Worm (Caenorhabditis elegans): ENCODE measurements around the gene C35D6.4.

Gene C35D6.4

ce11 chrIV:16381933-16382591 is 31.3 kb downstream of the C35D6.4 start, which contains the start of gene Y7A9D.1 (continued):
- peak; percentile 63 for TF ChIP-seq hlh-30 (tag; optimal IDR thresholded peaks at IDR 0.05; ENCODE audit: insufficient read depth)
- TF ChIP-seq nhr-237 (tag; optimal IDR thresholded peaks at IDR 0.05), result no peak
- TF ChIP-seq lin-13 (GFP tag; optimal IDR thresholded peaks at IDR 0.05), result peak; percentile 32
- TF ChIP-seq F26F4.8 (GFP tag; conservative IDR thresholded peaks at IDR 0.05), result peak; percentile 52; the same call in 1 of the 2 replicates
- TF ChIP-seq fkh-10 (GFP tag; optimal IDR thresholded peaks at IDR 0.05), result no peak

DNA sequence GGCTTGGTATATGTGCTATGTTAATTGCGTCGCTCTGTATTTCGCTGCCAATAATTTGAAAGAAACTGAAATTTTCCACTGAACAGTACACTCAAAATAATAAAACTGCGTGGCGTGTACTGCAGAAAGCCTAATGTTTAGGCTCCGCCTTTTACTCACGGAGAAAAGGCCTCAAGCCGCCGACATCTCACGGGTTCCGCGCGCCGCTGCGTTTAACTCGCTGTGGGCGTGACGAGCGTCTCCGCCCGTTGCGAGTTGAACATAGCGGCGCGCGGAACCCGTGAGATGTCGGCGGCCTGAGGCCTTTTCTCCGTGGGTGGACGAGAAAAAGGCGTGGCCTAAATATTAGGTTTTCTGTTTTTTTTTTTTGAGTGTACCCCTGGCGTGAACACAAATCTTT is 33.9 kb downstream of the C35D6.4 start:
- TF ChIP-seq snpc-1.2 (GFP tag; IDR thresholded peaks at IDR 0.05) (peak; percentile 64; the same call in 1 of the 2 replicates), mep-1 (tag; optimal IDR thresholded peaks at IDR 0.05) (no peak), snpc-4 (tag; optimal IDR thresholded peaks at IDR 0.05) (no peak), pqm-1 (tag; optimal IDR thresholded peaks at IDR 0.05) (no peak), daf-19 (GFP tag; conservative IDR thresholded peaks at IDR 0.05) (no peak), R02D3.7 (tag; optimal IDR thresholded peaks at IDR 0.05) (no peak), set-16 (GFP tag; IDR thresholded peaks at IDR 0.05) (peak; percentile 48), ZK337.2 (GFP tag; IDR thresholded peaks at IDR 0.05) (no peak), sdz-12 (GFP tag; optimal IDR thresholded peaks at IDR 0.05) (no peak), ceh-82 (tag; optimal IDR thresholded peaks at IDR 0.05) (no peak), lin-38 (GFP tag; IDR thresholded peaks at IDR 0.05) (no peak), jun-1 (tag; optimal IDR thresholded peaks at IDR 0.05) (no peak), nhr-28 (tag; optimal IDR thresholded peaks at IDR 0.05) (no peak), lin-29 (GFP tag; IDR thresholded peaks at IDR 0.05) (no peak), nhr-102 (tag; optimal IDR thresholded peaks at IDR 0.05) (no peak), unc-62 (GFP tag; optimal IDR thresholded peaks at IDR 0.05 in 1 of 2) (no peak), unc-62 (tag; optimal IDR thresholded peaks at IDR 0.05) (no peak), hlh-30 (tag; optimal IDR thresholded peaks at IDR 0.05; ENCODE audit: insufficient read depth) (no peak), ceh-28 (tag; optimal IDR thresholded peaks at IDR 0.05) (no peak)

DNA sequence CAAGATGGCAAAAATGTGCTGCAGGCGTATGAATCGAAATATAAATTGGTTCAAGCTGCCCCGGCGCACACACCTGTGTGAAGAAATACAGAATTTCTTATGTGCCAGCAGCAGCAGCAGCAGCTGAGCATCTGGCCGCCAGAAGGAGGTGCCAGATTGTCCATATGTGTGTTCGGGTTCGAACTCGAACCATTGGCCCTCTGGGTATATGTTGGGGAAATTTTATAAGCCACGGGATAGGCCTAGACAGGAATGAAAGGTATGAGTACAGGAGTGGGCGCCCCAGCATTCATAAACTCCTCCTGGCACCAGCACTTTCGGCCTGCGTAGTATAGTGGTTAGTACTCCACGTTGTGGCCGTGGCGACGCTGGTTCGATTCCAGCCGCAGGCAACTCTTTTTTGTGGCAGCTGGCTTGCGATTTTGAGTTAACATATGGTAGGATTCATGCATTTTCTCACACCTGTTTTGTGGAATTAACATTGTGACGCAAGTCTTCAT is 37.4 kb downstream of the C35D6.4 start:
- TF ChIP-seq mep-1 (tag; optimal IDR thresholded peaks at IDR 0.05), result peak; percentile 48
- no peak for TF ChIP-seq mxl-3 (GFP tag; optimal IDR thresholded peaks at IDR 0.05)
- no peak for TF ChIP-seq zfp-3 (GFP tag; conservative IDR thresholded peaks at IDR 0.05)
- 0 out of 2 replicates have a peak, but pooled peaks have one; percentile 61 for TF ChIP-seq arid-1 (GFP tag; conservative IDR thresholded peaks at IDR 0.05)
- no peak for TF ChIP-seq lin-15B (tag; optimal IDR thresholded peaks at IDR 0.05)
- no peak for TF ChIP-seq ceh-32 (tag; optimal IDR thresholded peaks at IDR 0.05; ENCODE audit: poor library complexity)
- no peak for TF ChIP-seq mdl-1 (tag; optimal IDR thresholded peaks at IDR 0.05)
- TF ChIP-seq F37D6.2 (tag; optimal IDR thresholded peaks at IDR 0.05), result no peak
- TF ChIP-seq fos-1 (tag; optimal IDR thresholded peaks at IDR 0.05), result no peak
- no peak for TF ChIP-seq F10B5.3 (tag; optimal IDR thresholded peaks at IDR 0.05)
- no peak for TF ChIP-seq nhr-237 (tag; optimal IDR thresholded peaks at IDR 0.05)
- TF ChIP-seq set-16 (GFP tag; IDR thresholded peaks at IDR 0.05), result peak; percentile 47
- peak; percentile 8 for TF ChIP-seq spr-1 (tag; optimal IDR thresholded peaks at IDR 0.05)
- TF ChIP-seq nhr-6 (tag; optimal IDR thresholded peaks at IDR 0.05), result no peak
- TF ChIP-seq unc-39 (tag; optimal IDR thresholded peaks at IDR 0.05), result no peak
- no peak for TF ChIP-seq ceh-62 (tag; optimal IDR thresholded peaks at IDR 0.05)
- TF ChIP-seq nhr-76 (tag; optimal IDR thresholded peaks at IDR 0.05), result no peak
- TF ChIP-seq ceh-44 (GFP tag; IDR thresholded peaks at IDR 0.05), result no peak
- peak; percentile 42 for TF ChIP-seq dmd-6 (GFP tag; IDR thresholded peaks at IDR 0.05)
- peak; percentile 34 for TF ChIP-seq spr-3 (GFP tag; optimal IDR thresholded peaks at IDR 0.05)
- TF ChIP-seq daf-8 (GFP tag; IDR thresholded peaks at IDR 0.05), result no peak
- no peak for TF ChIP-seq egl-27 (tag; optimal IDR thresholded peaks at IDR 0.05)
- peak; percentile 86 for TF ChIP-seq D1046.2 (GFP tag; IDR thresholded peaks at IDR 0.05)
- TF ChIP-seq nhr-11 (tag; optimal IDR thresholded peaks at IDR 0.05), result no peak
- TF ChIP-seq F49E8.2 (tag; optimal IDR thresholded peaks at IDR 0.05; ENCODE audit: borderline replicate concordance), result peak; percentile 32
- 0 out of 2 replicates have a peak, but pooled peaks have one; percentile 29 for TF ChIP-seq madf-9 (GFP tag; conservative IDR thresholded peaks at IDR 0.05)
- TF ChIP-seq ceh-28 (tag; optimal IDR thresholded peaks at IDR 0.05), result no peak
- TF ChIP-seq dmd-9 (GFP tag; IDR thresholded peaks at IDR 0.05), result 0 out of 2 replicates have a peak, but pooled peaks have one; percentile 29
- peak in 1 of 2 experiments; percentile 9 for TF ChIP-seq hif-1 (tag; optimal IDR thresholded peaks at IDR 0.05)
